Fruit fly (Drosophila melanogaster): Measurements from ENCODE around the gene CG1143.

DNA sequence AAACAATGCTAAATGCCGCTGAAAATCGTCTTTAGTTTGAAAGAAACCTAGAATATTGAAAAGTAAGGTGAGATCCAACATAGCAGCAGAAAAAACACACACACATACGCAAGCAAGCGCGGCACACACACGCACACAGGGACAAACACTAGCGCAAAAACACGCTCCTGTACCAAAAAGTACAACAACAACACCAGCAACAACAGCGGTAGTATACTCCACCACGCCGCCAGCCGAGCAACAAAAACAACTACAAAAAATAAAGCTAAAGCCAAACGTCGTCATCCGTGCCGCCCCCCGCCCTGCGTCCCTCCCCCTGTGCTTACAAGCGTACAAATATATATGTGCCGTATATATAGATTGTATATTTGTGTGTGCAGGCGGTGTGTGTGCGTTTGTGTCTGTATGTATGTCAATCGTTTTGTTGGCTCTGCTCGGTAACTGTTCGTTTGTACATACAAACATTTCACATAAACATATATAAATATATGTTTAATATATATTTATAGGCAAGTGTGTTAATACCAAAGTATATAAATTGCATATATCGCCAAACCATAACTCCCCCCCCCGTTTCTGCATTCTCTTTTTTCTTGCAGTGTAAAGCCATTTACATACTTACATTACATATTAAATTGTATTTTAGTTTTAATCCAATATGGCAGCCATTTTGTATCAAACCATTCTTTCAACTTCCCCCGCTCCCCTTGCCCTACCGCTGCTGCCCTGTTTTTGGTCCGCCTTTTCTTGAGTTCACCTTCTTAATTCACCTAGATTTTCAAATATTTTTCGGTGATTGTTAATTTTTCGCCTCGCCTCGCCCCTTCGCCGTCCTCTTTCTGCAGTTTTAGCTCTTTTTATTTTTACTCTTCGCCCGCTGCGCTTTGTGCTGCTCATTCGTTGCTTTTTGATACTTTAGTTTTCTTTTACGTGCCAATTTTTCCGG lies 8.9 kb upstream of the CG1143 start:
- no peak for TF ChIP-seq OdsH (GFP tag; optimal IDR thresholded peaks at IDR 0.05)
- TF ChIP-seq sv (GFP tag; optimal IDR thresholded peaks at IDR 0.05), result no peak

All from whole organism, wandering third instar larva.